Worm (Caenorhabditis elegans) whole organism, L4/young adult: ENCODE data around the gene cyp-33C6.

ENCODE experiments used
- W03F9.2 ChIP-seq: fragments of 150-350 bp; optimal IDR thresholded peaks from 2 replicates; lab custom pipeline; 2014; ENCODE audit warnings: missing biosample characterization, missing genetic modification characterization
- dao-5 ChIP-seq: sonication (generic microtip); optimal IDR thresholded peaks from 2 replicates; lab custom pipeline; 2016; ENCODE audit warnings: missing genotype, missing genetic modification characterization, moderate library complexity, missing compliant biosample characterization
- him-1 ChIP-seq: sonication (generic microtip); optimal IDR thresholded peaks from 2 replicates; lab custom pipeline; 2016; ENCODE audit warnings: missing genotype, missing genetic modification reagents, missing genetic modification characterization, missing compliant biosample characterization

- no peak for TF ChIP-seq him-1 (tag; lab: Kevin White, UChicago)
- no peak for TF ChIP-seq dao-5
- TF ChIP-seq W03F9.2 (tag; lab: Kevin White, UChicago), result no peak
Measured at ce11 chrV:2266958-2267357, 17.7 kb upstream of the cyp-33C6 start, which contains the start of gene nhr-275.
